Fruit fly (Drosophila melanogaster): ENCODE measurements around the gene CG6933.

Gene CG6933

dm6 chr3L:20197698-20198097 lies 22.5 kb downstream of the CG6933 start:
- no peak for TF ChIP-seq pan (optimal IDR thresholded peaks at IDR 0.05)
- no peak for TF ChIP-seq Dll (optimal IDR thresholded peaks at IDR 0.05)
- TF ChIP-seq usp (GFP tag; optimal IDR thresholded peaks at IDR 0.05): no peak
- no peak for TF ChIP-seq psq (optimal IDR thresholded peaks at IDR 0.05)
- TF ChIP-seq EcR (GFP tag; optimal IDR thresholded peaks at IDR 0.05): no peak
- TF ChIP-seq CG8478 (optimal IDR thresholded peaks at IDR 0.05): no peak

dm6 chr3L:20197213-20197612 lies 23.0 kb downstream of the CG6933 start:
- TF ChIP-seq psq (optimal IDR thresholded peaks at IDR 0.05) (no peak), pan (optimal IDR thresholded peaks at IDR 0.05) (no peak), CG8478 (optimal IDR thresholded peaks at IDR 0.05) (no peak), usp (GFP tag; optimal IDR thresholded peaks at IDR 0.05) (no peak), EcR (GFP tag; optimal IDR thresholded peaks at IDR 0.05) (no peak), Dll (optimal IDR thresholded peaks at IDR 0.05) (no peak)

DNA sequence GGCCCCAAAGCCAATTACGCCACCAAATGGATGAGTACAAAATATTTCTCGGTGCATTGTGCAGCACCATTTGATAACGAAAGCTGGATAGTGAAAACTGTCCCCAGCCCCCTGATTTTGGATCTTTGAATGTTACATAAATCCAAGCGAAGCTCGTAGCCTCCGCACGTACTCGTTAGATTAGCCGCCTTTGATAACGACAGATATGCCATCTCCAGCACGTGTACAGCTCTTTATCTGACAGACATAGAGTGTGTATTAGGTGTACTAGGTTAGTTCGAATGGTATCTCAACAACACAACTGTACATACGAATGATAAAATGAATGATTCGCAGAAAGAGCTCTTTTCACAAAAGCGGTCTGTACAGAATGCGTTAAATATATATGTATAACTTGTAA lies 23.9 kb downstream of the CG6933 start:
- TF ChIP-seq EcR (GFP tag; optimal IDR thresholded peaks at IDR 0.05) (no peak), CG8478 (optimal IDR thresholded peaks at IDR 0.05) (no peak), pan (optimal IDR thresholded peaks at IDR 0.05) (no peak), psq (optimal IDR thresholded peaks at IDR 0.05) (no peak), Dll (optimal IDR thresholded peaks at IDR 0.05) (no peak), usp (GFP tag; optimal IDR thresholded peaks at IDR 0.05) (no peak)

- no peak for TF ChIP-seq EcR (GFP tag; optimal IDR thresholded peaks at IDR 0.05)
- no peak for TF ChIP-seq Dll (optimal IDR thresholded peaks at IDR 0.05)
- TF ChIP-seq pan (optimal IDR thresholded peaks at IDR 0.05): no peak
- TF ChIP-seq CG8478 (optimal IDR thresholded peaks at IDR 0.05): no peak
- no peak for TF ChIP-seq usp (GFP tag; optimal IDR thresholded peaks at IDR 0.05)
- TF ChIP-seq psq (optimal IDR thresholded peaks at IDR 0.05): no peak
Measured at dm6 chr3L:20195875-20196274, 24.3 kb downstream of the CG6933 start.

dm6 chr3L:20194731-20195130 lies 25.5 kb downstream of the CG6933 start:
- TF ChIP-seq Dll (optimal IDR thresholded peaks at IDR 0.05): no peak
- no peak for TF ChIP-seq CG8478 (optimal IDR thresholded peaks at IDR 0.05)
- TF ChIP-seq EcR (GFP tag; optimal IDR thresholded peaks at IDR 0.05): no peak
- TF ChIP-seq usp (GFP tag; optimal IDR thresholded peaks at IDR 0.05): no peak
- no peak for TF ChIP-seq psq (optimal IDR thresholded peaks at IDR 0.05)
- TF ChIP-seq pan (optimal IDR thresholded peaks at IDR 0.05): no peak

- TF ChIP-seq psq (optimal IDR thresholded peaks at IDR 0.05) (no peak), usp (GFP tag; optimal IDR thresholded peaks at IDR 0.05) (no peak), CG8478 (optimal IDR thresholded peaks at IDR 0.05) (no peak)
Measured at dm6 chr3L:20193748-20194058, 26.5 kb downstream of the CG6933 start.

DNA sequence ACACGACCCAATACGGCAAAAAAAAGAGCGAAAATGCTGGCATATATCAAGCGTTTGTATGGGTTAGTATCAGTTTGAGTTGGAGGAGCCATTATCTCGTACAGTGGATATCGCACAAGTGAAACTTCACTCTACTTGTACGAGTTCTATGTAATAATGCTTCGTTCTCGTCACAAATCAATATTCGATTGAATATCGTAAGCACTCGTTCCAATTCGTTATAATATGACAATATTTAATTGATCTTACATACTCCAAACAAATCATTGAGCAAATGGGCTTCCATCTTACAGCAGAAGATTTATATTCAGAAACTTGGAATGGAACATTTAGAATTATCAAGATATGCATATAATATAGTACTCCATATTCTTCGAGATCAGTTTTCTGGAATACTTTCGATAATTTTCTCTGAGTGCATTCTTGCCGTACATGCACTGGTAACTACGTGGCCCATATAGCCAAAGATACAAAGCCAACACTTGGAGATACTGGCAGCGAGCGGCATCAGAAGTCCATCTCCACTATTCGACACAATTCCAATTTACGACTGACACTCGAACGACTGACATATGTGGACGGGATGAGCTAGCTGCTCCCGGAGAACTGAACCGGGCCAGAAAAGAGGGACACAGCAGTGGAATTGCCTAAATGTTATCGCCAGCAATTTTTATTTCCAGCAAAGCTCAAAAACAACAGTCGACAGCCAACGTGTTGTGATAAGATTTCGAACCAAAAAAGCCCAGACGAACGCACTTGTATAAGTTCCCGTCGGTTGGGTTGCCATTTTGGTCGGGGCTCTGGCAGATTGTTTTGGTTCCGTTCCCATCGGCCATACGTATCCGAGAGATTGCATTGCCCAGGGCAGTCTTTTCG lies 27.1 kb downstream of the CG6933 start:
- TF ChIP-seq CG8478 (optimal IDR thresholded peaks at IDR 0.05): no peak

DNA sequence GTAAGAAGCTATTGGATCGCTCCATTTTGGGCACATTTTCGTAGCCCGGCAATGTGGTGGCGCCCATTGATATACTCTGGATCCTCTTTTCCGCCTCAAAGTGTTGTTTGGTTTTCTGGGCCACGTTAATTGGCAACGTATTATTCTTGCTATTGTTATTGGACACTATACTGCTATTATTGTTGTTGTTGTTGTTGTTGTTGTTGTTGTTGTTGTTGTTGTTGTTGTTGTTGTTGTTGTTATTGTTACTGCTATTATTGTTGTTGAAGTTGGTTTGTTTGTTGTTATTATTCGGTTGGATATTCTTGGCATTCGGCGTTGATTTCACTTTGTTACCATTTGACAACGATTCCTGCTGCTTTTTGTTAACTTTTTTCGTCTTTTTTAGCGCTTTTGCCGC lies 28.4 kb downstream of the CG6933 start:
- no peak for TF ChIP-seq psq (optimal IDR thresholded peaks at IDR 0.05)
- TF ChIP-seq pan (optimal IDR thresholded peaks at IDR 0.05): no peak

DNA sequence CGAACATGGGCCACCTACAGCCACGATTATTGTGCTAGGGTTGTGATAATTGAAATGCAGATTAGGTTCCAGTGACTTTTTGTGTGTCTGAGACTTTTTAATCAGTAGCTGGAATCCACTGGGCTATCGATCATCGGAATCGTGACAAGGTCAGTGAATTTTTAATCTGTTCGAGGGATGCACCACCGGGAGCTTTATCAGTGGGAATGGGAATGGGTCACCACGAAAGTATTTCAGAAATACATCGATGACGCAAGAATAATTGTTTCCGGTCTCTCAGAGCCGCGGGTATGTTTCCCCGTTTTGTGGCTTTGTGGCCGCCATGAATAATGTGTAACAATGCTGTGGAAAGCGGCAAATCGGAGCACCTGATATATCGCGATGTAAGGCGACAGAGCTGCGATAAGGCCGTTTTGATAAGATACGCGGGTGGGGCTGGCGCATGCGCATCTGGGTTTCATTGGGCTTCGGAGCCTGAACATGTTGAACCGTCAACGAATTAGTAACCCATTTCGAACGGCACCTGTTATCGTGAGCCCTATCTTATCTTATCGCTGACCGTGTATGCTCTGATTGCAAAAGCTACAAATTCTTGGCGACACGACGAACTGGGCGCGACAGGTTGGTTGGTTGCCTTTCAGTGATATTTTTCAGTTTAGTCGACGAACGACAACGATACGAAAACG lies 32.2 kb downstream of the CG6933 start, which contains the start of gene Ssk:
Gene Ssk (plus strand): TSS at position 638 of the 686 bp plus-strand sequence.
- no peak for TF ChIP-seq Dll (optimal IDR thresholded peaks at IDR 0.05)
- TF ChIP-seq CG8478 (optimal IDR thresholded peaks at IDR 0.05): no peak
- no peak for TF ChIP-seq EcR (GFP tag; optimal IDR thresholded peaks at IDR 0.05)
- no peak for TF ChIP-seq pan (optimal IDR thresholded peaks at IDR 0.05)
- no peak for TF ChIP-seq psq (optimal IDR thresholded peaks at IDR 0.05)
- TF ChIP-seq usp (GFP tag; optimal IDR thresholded peaks at IDR 0.05): no peak

- TF ChIP-seq EcR (GFP tag; optimal IDR thresholded peaks at IDR 0.05): peak in 1 of 2 experiments; percentile 24
- TF ChIP-seq CG8478 (optimal IDR thresholded peaks at IDR 0.05): no peak
Measured at dm6 chr3L:20186294-20187020, 33.8 kb downstream of the CG6933 start.

dm6 chr3L:20185886-20186285 lies 34.3 kb downstream of the CG6933 start:
- TF ChIP-seq Dll (optimal IDR thresholded peaks at IDR 0.05): no peak

DNA sequence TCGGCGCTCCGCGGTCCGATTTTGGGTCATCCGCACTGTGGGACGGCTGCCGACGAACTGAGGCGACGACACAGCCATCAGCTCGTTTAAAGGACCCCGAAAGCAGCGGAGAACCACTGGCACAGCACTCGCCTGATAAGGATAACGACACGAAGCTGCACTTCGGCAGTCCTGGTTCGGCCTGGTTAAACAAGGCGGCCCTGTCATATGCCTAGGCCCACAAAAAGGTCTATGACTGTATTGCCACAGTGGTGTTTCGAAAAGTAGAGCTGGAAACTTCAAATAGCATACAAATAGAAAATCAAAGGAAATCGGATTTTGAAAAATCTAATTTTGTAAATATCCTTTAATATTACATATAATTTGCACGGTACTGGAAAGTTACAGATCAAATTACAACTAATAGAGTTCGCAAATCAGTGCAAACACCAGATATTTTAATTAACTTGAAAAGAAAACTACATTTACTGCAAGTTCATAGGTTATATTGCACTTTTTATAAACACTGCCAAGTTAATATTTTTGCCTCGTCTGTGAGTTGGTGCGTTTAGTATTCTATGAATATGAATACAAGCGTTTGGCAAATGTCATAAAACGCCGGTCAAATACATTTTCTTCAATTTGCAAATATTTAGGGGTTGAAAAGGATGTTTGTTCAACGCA lies 34.9 kb downstream of the CG6933 start:
- TF ChIP-seq psq (optimal IDR thresholded peaks at IDR 0.05) (no peak), Dll (optimal IDR thresholded peaks at IDR 0.05) (no peak), usp (GFP tag; optimal IDR thresholded peaks at IDR 0.05) (no peak), pan (optimal IDR thresholded peaks at IDR 0.05) (no peak), EcR (GFP tag; optimal IDR thresholded peaks at IDR 0.05) (no peak), CG8478 (optimal IDR thresholded peaks at IDR 0.05) (no peak)

All from whole organism.